Worm (Caenorhabditis elegans): ENCODE results near the gene F49C5.5.

- TF ChIP-seq him-1 (tag; optimal IDR thresholded peaks at IDR 0.05), result no peak
- TF ChIP-seq W03F9.2 (tag; optimal IDR thresholded peaks at IDR 0.05), result no peak
These were observed 20.8 kb downstream of the F49C5.5 start, which contains the start of gene srx-118 for ce11 chrII:12525526-12525925.
